Worm (Caenorhabditis elegans) whole organism, L3 larva: Measurements from ENCODE around the gene mccc-1.
"Not testable (repeated sequence)": the region's sequence is repeated elsewhere in the genome, so short reads cannot be mapped to it uniquely, and the experiment has no call there.

Source experiments
- R02D3.7 ChIP-seq: fragments of 150-350 bp; optimal IDR thresholded peaks from 2 replicates; lab custom pipeline; 2014; ENCODE audit warnings: missing biosample characterization, missing genetic modification characterization
- ZK546.5 ChIP-seq: sonication (generic microtip); optimal IDR thresholded peaks from 2 replicates; lab custom pipeline; 2017; ENCODE audit warnings: missing biosample characterization, missing genetic modification characterization
- aly-2 ChIP-seq: fragments of 150-350 bp; optimal IDR thresholded peaks from 2 replicates; lab custom pipeline; 2014; ENCODE audit warnings: missing biosample characterization, missing genetic modification characterization
- ama-1 ChIP-seq: fragments of 150-350 bp; optimal IDR thresholded peaks from 2 replicates; lab custom pipeline; 2018
- ceh-82 ChIP-seq: fragments of 150-350 bp; optimal IDR thresholded peaks from 2 replicates; lab custom pipeline; 2014; ENCODE audit warnings: missing biosample characterization, missing genetic modification characterization
- egl-5 ChIP-seq: fragments of 150-350 bp; optimal IDR thresholded peaks from 2 replicates; lab custom pipeline; 2017; ENCODE audit warnings: missing biosample characterization, missing genetic modification reagents, missing genetic modification characterization, inconsistent platforms
- elt-2 ChIP-seq: sonication (generic microtip); optimal IDR thresholded peaks from 2 replicates; lab custom pipeline; 2016; ENCODE audit warnings: missing genetic modification reagents, mild to moderate bottlenecking, missing genetic modification characterization, missing compliant biosample characterization
- elt-3 ChIP-seq, 3 experiments: fragments of 150-350 bp in 1 of 3; sonication (generic microtip) in 2 of 3; optimal IDR thresholded peaks; 2 replicates in 2 of 3; 4 replicates in 1 of 3; lab custom pipeline; 2014 to 2017; ENCODE audit warnings: missing biosample characterization in 3 of 3, missing genetic modification characterization in 3 of 3
- eor-1 ChIP-seq, 2 experiments: fragments of 150-350 bp; optimal IDR thresholded peaks; 2 replicates each; lab custom pipeline; 2014 to 2018; ENCODE audit warnings: missing biosample characterization in 2 of 2, missing genetic modification characterization in 2 of 2
- fkh-10 ChIP-seq: sonication (generic microtip); optimal IDR thresholded peaks from 2 replicates; lab custom pipeline; 2017; ENCODE audit warnings: missing biosample characterization, missing genetic modification reagents, missing genetic modification characterization
- fos-1 ChIP-seq: fragments of 150-350 bp; optimal IDR thresholded peaks from 2 replicates; lab custom pipeline; 2014; ENCODE audit warnings: missing biosample characterization, missing genetic modification characterization
- hmg-11 ChIP-seq: sonication (generic microtip); optimal IDR thresholded peaks from 2 replicates; lab custom pipeline; 2016; ENCODE audit warnings: missing genetic modification characterization, missing compliant biosample characterization
- lin-15B ChIP-seq: fragments of 150-350 bp; optimal IDR thresholded peaks from 2 replicates; lab custom pipeline; 2014; ENCODE audit warnings: missing biosample characterization, missing genetic modification characterization
- lin-39 ChIP-seq: fragments of 150-350 bp; optimal IDR thresholded peaks from 2 replicates; lab custom pipeline; 2018; ENCODE audit warnings: missing biosample characterization, missing genetic modification reagents, missing genetic modification characterization
- lsy-12 ChIP-seq: sonication (generic microtip); optimal IDR thresholded peaks from 2 replicates; lab custom pipeline; 2016; ENCODE audit warnings: mild to moderate bottlenecking, missing genetic modification characterization, missing compliant biosample characterization
- mdl-1 ChIP-seq: fragments of 150-350 bp; optimal IDR thresholded peaks from 2 replicates; lab custom pipeline; 2014; ENCODE audit warnings: missing biosample characterization, missing genetic modification characterization
- mml-1 ChIP-seq: fragments of 150-350 bp; sonication (generic microtip); optimal IDR thresholded peaks from 3 replicates; lab custom pipeline; 2014; ENCODE audit warnings: missing biosample characterization, missing genetic modification characterization
- nfya-1 ChIP-seq: sonication (generic microtip); optimal IDR thresholded peaks from 2 replicates; lab custom pipeline; 2017; ENCODE audit warnings: missing genetic modification characterization, mild to moderate bottlenecking, missing compliant biosample characterization, antibody characterized with exemption, moderate library complexity; ENCODE audit not compliant: insufficient read depth
- nhr-11 ChIP-seq: fragments of 150-350 bp; optimal IDR thresholded peaks from 2 replicates; lab custom pipeline; 2014; ENCODE audit warnings: missing biosample characterization, missing genetic modification characterization
- nhr-12 ChIP-seq: fragments of 150-350 bp; optimal IDR thresholded peaks from 2 replicates; lab custom pipeline; 2014; ENCODE audit warnings: missing biosample characterization, missing genetic modification characterization
- nhr-23 ChIP-seq: fragments of 150-350 bp; optimal IDR thresholded peaks from 2 replicates; lab custom pipeline; 2014; ENCODE audit warnings: missing biosample characterization, missing genetic modification reagents, missing genetic modification characterization
- nhr-25 ChIP-seq: sonication (generic microtip); optimal IDR thresholded peaks from 2 replicates; lab custom pipeline; 2017; ENCODE audit warnings: missing biosample characterization, missing genetic modification characterization
- nhr-28 ChIP-seq: fragments of 150-350 bp; optimal IDR thresholded peaks from 2 replicates; lab custom pipeline; 2014; ENCODE audit warnings: missing biosample characterization, missing genetic modification characterization
- nhr-43 ChIP-seq: sonication (generic microtip); optimal IDR thresholded peaks from 2 replicates; lab custom pipeline; 2016; ENCODE audit warnings: mild to moderate bottlenecking, missing genetic modification characterization, missing compliant biosample characterization; ENCODE audit not compliant: poor library complexity, severe bottlenecking
- nhr-67 ChIP-seq: fragments of 150-350 bp; optimal IDR thresholded peaks from 2 replicates; lab custom pipeline; 2014; ENCODE audit warnings: missing biosample characterization, missing genetic modification characterization
- nhr-76 ChIP-seq: fragments of 150-350 bp; sonication (generic microtip); optimal IDR thresholded peaks from 5 replicates; lab custom pipeline; 2014; ENCODE audit warnings: missing biosample characterization, missing genetic modification characterization
- nhr-77 ChIP-seq: fragments of 150-350 bp; optimal IDR thresholded peaks from 2 replicates; lab custom pipeline; 2014; ENCODE audit warnings: missing biosample characterization, missing genetic modification characterization
- pqm-1 ChIP-seq: fragments of 150-350 bp; optimal IDR thresholded peaks from 2 replicates; lab custom pipeline; 2017; ENCODE audit warnings: missing biosample characterization, missing genetic modification characterization, inconsistent platforms
- sea-2 ChIP-seq: fragments of 150-350 bp; sonication (generic microtip); optimal IDR thresholded peaks from 4 replicates; lab custom pipeline; 2014; ENCODE audit warnings: missing biosample characterization, missing genetic modification reagents, missing genetic modification characterization
- skn-1 ChIP-seq: fragments of 150-350 bp; optimal IDR thresholded peaks from 2 replicates; lab custom pipeline; 2014; ENCODE audit warnings: missing biosample characterization, missing genetic modification characterization
- snpc-4 ChIP-seq: fragments of 150-350 bp; optimal IDR thresholded peaks from 2 replicates; lab custom pipeline; 2014; ENCODE audit warnings: missing biosample characterization, missing genetic modification characterization
- unc-39 ChIP-seq: sonication (generic microtip); optimal IDR thresholded peaks from 4 replicates; lab custom pipeline; 2017; ENCODE audit warnings: missing biosample characterization, missing genetic modification characterization
- unc-62 ChIP-seq: fragments of 150-350 bp; sonication (generic microtip); optimal IDR thresholded peaks from 4 replicates; lab custom pipeline; 2014; ENCODE audit warnings: missing biosample characterization, missing genetic modification reagents, missing genetic modification characterization
- zag-1 ChIP-seq: fragments of 150-350 bp; optimal IDR thresholded peaks from 2 replicates; lab custom pipeline; 2014; ENCODE audit warnings: missing biosample characterization, missing genetic modification characterization
- ztf-4 ChIP-seq: fragments of 150-350 bp; optimal IDR thresholded peaks from 2 replicates; lab custom pipeline; 2014; ENCODE audit warnings: missing biosample characterization, missing genetic modification characterization

mccc-1 gene

DNA sequence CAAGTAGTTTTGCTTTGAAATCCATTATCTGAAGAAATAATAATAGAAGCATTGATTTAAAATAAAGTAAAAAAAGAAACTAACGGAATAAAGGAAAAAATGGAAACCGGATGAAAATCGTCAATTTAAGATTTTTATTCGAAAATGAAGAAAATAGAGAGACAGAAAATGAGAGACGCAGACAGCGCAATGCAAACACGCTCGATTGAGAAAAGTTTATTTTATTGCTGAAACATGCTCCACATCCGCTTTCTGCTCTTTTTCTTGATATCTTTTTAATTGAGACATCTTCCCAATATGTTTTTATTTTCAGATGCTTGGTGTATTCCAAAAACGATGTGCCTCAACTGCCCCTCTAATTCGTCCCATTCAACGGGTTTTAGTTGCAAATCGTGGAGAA lies at the start of gene mccc-1, which contains the start of gene prp-18:
Gene mccc-1, plus strand, starts transcription at position 314 of the 400 bp plus-strand sequence.
Gene prp-18, minus strand, starts transcription at position 127 of the 400 bp plus-strand sequence.
- TF ChIP-seq lsy-12 (tag; lab: Kevin White, UChicago) (no peak), lin-15B (peak; percentile 78), mml-1 (no peak), snpc-4 (tag; lab: Kevin White, UChicago) (peak; percentile 61), R02D3.7 (no peak), pqm-1 (tag; lab: Kevin White, UChicago) (peak; percentile 13), aly-2 (tag; lab: Kevin White, UChicago) (no peak), nfya-1 (tag; lab: Kevin White, UChicago) (no peak), hmg-11 (peak; percentile 19), nhr-23 (tag; lab: Kevin White, UChicago) (no peak), nhr-67 (no peak), ceh-82 (tag; lab: Kevin White, UChicago) (no peak), unc-62 (GFP tag; lab: Kevin White, UChicago) (no peak), lin-39 (tag; lab: Kevin White, UChicago) (peak; percentile 59), mdl-1 (no peak), ama-1 (lab: Kevin White, UChicago) (no peak), elt-3 (tag; optimal IDR thresholded peaks at IDR 0.05; lab: Kevin White, UChicago) (no peak), nhr-28 (tag; lab: Kevin White, UChicago) (no peak), elt-2 (tag; lab: Kevin White, UChicago) (peak; percentile 34), zag-1 (tag; lab: Kevin White, UChicago) (no peak), fkh-10 (GFP tag; lab: Kevin White, UChicago) (no peak), eor-1 (tag; optimal IDR thresholded peaks at IDR 0.05; lab: Kevin White, UChicago) (no peak), nhr-77 (tag; lab: Kevin White, UChicago) (no peak), egl-5 (tag; lab: Kevin White, UChicago) (peak; percentile 64)

DNA sequence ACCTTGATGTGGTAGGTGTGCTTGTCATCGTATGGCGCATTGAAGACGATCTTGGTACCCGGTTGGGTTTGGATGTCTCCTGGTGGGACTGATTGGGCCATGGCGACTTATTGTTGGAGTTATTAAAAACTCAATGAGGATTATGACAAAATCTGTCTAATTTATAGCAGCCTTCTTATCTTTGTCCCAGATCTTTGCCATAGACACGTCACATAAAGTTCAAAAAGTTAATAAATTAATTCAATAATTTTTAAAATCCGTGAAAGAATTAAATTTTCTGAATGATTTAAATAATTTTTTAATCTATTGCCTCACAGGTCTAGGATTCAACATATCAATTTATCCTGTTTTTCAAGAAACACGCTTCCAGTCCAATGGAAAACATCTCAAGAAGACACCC lies 48.1 kb upstream of the mccc-1 start, which contains the start of gene msp-81:
Gene msp-81, minus strand, starts transcription at position 101 of the 400 bp plus-strand sequence.
- TF ChIP-seq skn-1 (tag; lab: Kevin White, UChicago): no peak
- TF ChIP-seq nhr-76 (tag; lab: Kevin White, UChicago): no peak
- TF ChIP-seq nhr-77 (tag; lab: Kevin White, UChicago): no peak
- TF ChIP-seq aly-2 (tag; lab: Kevin White, UChicago): no peak
- no peak for TF ChIP-seq nfya-1 (tag; lab: Kevin White, UChicago)

DNA sequence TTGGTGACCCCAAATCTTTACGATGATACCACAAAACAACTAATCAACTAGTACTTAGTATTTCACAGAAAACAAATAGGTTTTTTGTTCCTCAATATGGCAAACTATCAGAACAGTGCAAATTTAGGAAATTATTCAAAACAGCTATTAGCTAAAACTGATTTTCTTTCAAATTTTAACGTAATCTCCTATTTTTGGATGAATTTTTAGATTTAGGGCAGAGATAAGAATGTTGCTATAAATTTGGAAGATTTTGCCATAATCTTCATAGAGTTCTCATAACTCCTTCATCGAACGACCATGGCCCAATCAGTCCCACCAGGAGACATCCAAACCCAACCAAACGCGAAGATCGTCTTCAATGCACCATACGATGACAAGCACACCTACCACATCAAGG lies 47.0 kb upstream of the mccc-1 start, which contains the start of gene msp-10:
Gene msp-10, plus strand, starts transcription at position 301 of the 400 bp plus-strand sequence.
- TF ChIP-seq nhr-12; fkh-10 (GFP tag; lab: Kevin White, UChicago); mdl-1: not testable (repeated sequence)

DNA sequence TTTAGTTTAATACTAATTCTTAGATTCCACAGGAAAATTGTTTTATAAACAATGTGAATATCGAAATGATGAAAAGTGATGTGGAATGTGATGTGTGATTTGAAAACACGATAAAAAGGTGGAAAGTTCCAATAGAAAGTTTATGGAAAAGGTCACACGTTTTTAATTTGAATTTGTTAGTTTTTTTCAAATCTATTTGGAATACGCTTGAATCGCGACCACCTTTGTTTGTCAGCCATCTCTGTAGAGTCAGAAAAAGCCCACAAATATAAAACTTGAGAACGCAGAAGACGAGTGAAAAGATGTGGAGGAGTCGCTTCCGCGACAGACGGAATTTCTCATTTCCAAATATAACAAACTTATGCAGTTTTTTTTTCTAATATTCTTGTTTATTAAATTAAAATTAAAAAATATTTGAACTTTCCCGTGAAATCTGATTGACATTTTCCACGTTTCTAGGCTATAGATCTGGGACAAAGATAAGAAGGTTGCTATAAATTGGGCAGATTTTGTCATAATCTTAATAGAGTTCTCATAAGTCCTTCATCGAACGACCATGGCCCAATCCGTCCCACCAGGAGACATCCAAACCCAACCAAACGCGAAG lies 43.3 kb upstream of the mccc-1 start, which contains the start of the genes kin-24 and msp-56:
Gene kin-24, minus strand, starts transcription at position 101 of the 607 bp plus-strand sequence.
Gene msp-56, plus strand, starts transcription at position 557 of the 607 bp plus-strand sequence.
- TF ChIP-seq unc-62 (GFP tag; lab: Kevin White, UChicago) (no peak), sea-2 (GFP tag; lab: Kevin White, UChicago) (no peak), nhr-76 (tag; lab: Kevin White, UChicago) (no peak), nfya-1 (tag; lab: Kevin White, UChicago) (no peak), fos-1 (tag; lab: Kevin White, UChicago) (no peak), ceh-82 (tag; lab: Kevin White, UChicago) (no peak), skn-1 (tag; lab: Kevin White, UChicago) (no peak), nhr-67 (no peak), nhr-43 (no peak), mdl-1 (no peak), nhr-77 (tag; lab: Kevin White, UChicago) (no peak)
- TF ChIP-seq, all 47 proteins: peak for 0

DNA sequence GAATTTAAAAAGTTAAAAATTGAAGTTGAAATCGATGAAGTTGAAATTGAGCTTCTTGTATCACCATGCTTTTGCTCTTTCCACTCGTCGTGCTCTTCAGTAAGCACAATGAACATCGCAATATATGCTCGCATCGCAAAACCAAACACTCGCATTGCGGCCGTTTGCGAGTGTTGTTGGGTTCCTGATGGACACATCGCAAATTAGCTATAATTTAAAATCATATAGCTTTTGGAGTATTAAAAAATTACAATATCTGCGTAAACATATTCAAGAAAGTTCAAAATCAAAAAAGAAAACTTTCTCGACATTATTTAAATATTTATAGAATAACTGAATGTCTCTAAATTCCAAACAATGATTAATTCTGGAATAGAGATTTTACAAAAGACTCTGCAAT lies 42.3 kb upstream of the mccc-1 start, which contains the start of gene K07F5.17:
Gene K07F5.17, plus strand, starts transcription at position 301 of the 400 bp plus-strand sequence.
- TF ChIP-seq lsy-12 (tag; lab: Kevin White, UChicago) (no peak), nhr-11 (tag; lab: Kevin White, UChicago) (no peak), lin-15B (no peak), ztf-4 (tag; lab: Kevin White, UChicago) (no peak), fkh-10 (GFP tag; lab: Kevin White, UChicago) (no peak), skn-1 (tag; lab: Kevin White, UChicago) (no peak), ZK546.5 (no peak), snpc-4 (tag; lab: Kevin White, UChicago) (no peak), nhr-25 (no peak), nhr-12 (no peak), elt-3 (tag; optimal IDR thresholded peaks at IDR 0.05; lab: Kevin White, UChicago) (no peak), unc-39 (tag; lab: Kevin White, UChicago) (no peak), elt-2 (tag; lab: Kevin White, UChicago) (no peak), nhr-43 (no peak), eor-1 (tag; optimal IDR thresholded peaks at IDR 0.05; lab: Kevin White, UChicago) (no peak)
